Worm (Caenorhabditis elegans) whole organism, midembryonic: Measurements from ENCODE around the gene ZC116.5.

Experiments used
- klf-2 ChIP-seq: fragments of 200-800 bp; sonication (Bioruptor generic); conservative IDR thresholded peaks from 2 replicates; pipeline ENCODE4 v1.3.6; 2022; ENCODE audit warnings: missing genetic modification reagents, missing genetic modification characterization, missing compliant biosample characterization
- med-1 ChIP-seq: sonication (generic microtip); optimal IDR thresholded peaks from 2 replicates; lab custom pipeline; 2017; ENCODE audit warnings: missing genetic modification characterization, mild to moderate bottlenecking, missing compliant biosample characterization, antibody characterized with exemption, missing genetic modification reagents; ENCODE audit not compliant: insufficient read depth
- ztf-23 ChIP-seq: fragments of 200-800 bp; sonication (Bioruptor generic); IDR thresholded peaks from 2 replicates; pipeline ENCODE4 v1.3.6; 2022; ENCODE audit warnings: missing genetic modification reagents, missing genetic modification characterization, missing compliant biosample characterization
- ztf-29 ChIP-seq: fragments of 200-800 bp; sonication (Bioruptor generic); IDR thresholded peaks from 2 replicates; pipeline ENCODE4 v1.3.6; 2022; ENCODE audit warnings: missing genetic modification reagents, missing genetic modification characterization, missing compliant biosample characterization

DNA sequence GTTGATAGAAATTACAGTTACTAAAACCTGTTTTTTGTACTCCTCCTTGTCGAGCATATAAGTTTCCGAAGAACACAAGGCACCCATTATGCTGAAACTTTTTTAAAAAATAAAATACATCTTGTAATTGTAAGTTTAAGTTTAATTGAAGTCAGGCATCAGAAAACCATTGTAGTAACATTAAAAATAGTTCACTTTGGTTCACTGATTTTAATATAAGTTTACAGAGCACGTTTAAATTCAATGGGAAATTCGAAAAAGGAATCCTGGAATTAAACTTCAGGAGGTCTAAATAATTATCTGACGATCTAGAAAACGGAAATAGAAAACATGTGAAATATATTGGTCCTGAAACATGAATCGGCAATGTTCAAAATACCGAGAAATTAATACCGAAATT lies 31.6 kb upstream of the ZC116.5 start, which contains the start of gene gpa-8:
- TF ChIP-seq ztf-23 (GFP tag; lab: Robert Waterston, UW) (no peak), med-1 (GFP tag; lab: Kevin White, UChicago) (no peak), klf-2 (no peak), ztf-29 (GFP tag; lab: Robert Waterston, UW) (no peak)
